Worm (Caenorhabditis elegans) whole organism, L1 larva: ENCODE results near the gene cec-7.

Experiments used
- C04F5.9 ChIP-seq: sonication (generic microtip); optimal IDR thresholded peaks from 2 replicates; lab custom pipeline; 2016; ENCODE audit warnings: missing genetic modification characterization, missing compliant biosample characterization
- efl-3 ChIP-seq: fragments of 200-800 bp; sonication (Bioruptor generic); optimal IDR thresholded peaks from 2 replicates; lab custom pipeline; 2018; ENCODE audit warnings: mild to moderate bottlenecking, missing genetic modification characterization, missing compliant biosample characterization
- elt-3 ChIP-seq, 6 experiments: fragments of 150-350 bp in 1 of 6; sonication (generic microtip); optimal IDR thresholded peaks; 2 replicates each; lab custom pipeline; 2017 to 2018; ENCODE audit warnings: missing biosample characterization in 6 of 6, missing genetic modification characterization in 6 of 6, inconsistent platforms in 1 of 6
- jun-1 ChIP-seq: fragments of 150-350 bp; optimal IDR thresholded peaks from 2 replicates; lab custom pipeline; 2014; ENCODE audit warnings: missing biosample characterization, missing genetic modification reagents, missing genetic modification characterization
- lsy-2 ChIP-seq, 2 experiments: fragments of 150-350 bp; optimal IDR thresholded peaks; 2 replicates each; lab custom pipeline; 2014; ENCODE audit warnings: missing biosample characterization in 2 of 2, missing genetic modification characterization in 2 of 2
- nhr-237 ChIP-seq: fragments of 150-350 bp; optimal IDR thresholded peaks from 2 replicates; lab custom pipeline; 2014; ENCODE audit warnings: missing biosample characterization, missing genetic modification characterization
- pag-3 ChIP-seq: sonication (generic microtip); optimal IDR thresholded peaks from 2 replicates; lab custom pipeline; 2017; ENCODE audit warnings: missing genetic modification characterization, mild to moderate bottlenecking, missing compliant biosample characterization, antibody characterized with exemption, borderline replicate concordance; ENCODE audit not compliant: insufficient read depth
- pax-3 ChIP-seq: fragments of 200-800 bp; sonication (Bioruptor generic); optimal IDR thresholded peaks from 2 replicates; lab custom pipeline; 2018; ENCODE audit warnings: mild to moderate bottlenecking, missing genetic modification characterization, moderate library complexity, missing compliant biosample characterization
- tlp-1 ChIP-seq: fragments of 150-350 bp; optimal IDR thresholded peaks from 2 replicates; lab custom pipeline; 2014; ENCODE audit warnings: missing biosample characterization, missing genetic modification characterization
- zag-1 ChIP-seq: fragments of 150-350 bp; optimal IDR thresholded peaks from 2 replicates; lab custom pipeline; 2014; ENCODE audit warnings: missing biosample characterization, missing genetic modification characterization

ce11 chrIII:12904052-12904451 lies 26.7 kb upstream of the cec-7 start:
- no peak for TF ChIP-seq zag-1 (tag; lab: Kevin White, UChicago)
- no peak for TF ChIP-seq lsy-2 (tag; optimal IDR thresholded peaks at IDR 0.05; lab: Kevin White, UChicago)
- TF ChIP-seq pag-3 (tag; lab: Kevin White, UChicago): no peak
- TF ChIP-seq tlp-1: no peak
- no peak for TF ChIP-seq nhr-237 (tag; lab: Kevin White, UChicago)
- TF ChIP-seq elt-3 (tag; optimal IDR thresholded peaks at IDR 0.05; lab: Kevin White, UChicago): no peak
- TF ChIP-seq C04F5.9 (tag; lab: Kevin White, UChicago): no peak
- TF ChIP-seq pax-3 (tag; lab: Kevin White, UChicago): no peak
- TF ChIP-seq efl-3 (GFP tag; lab: Kevin White, UChicago): no peak
- TF ChIP-seq jun-1 (tag; lab: Kevin White, UChicago): no peak
